Worm (Caenorhabditis elegans) whole organism, L1 larva: Measurements from ENCODE around the gene C50F4.8.

Experiments used
- aly-2 ChIP-seq: fragments of 150-350 bp; optimal IDR thresholded peaks from 2 replicates; lab custom pipeline; 2014; ENCODE audit warnings: missing biosample characterization, missing genetic modification characterization
- elt-2 ChIP-seq: sonication (generic microtip); optimal IDR thresholded peaks from 2 replicates; lab custom pipeline; 2016; ENCODE audit warnings: missing genetic modification characterization, mild to moderate bottlenecking, inconsistent platforms, missing compliant biosample characterization, missing genetic modification reagents
- grh-1 ChIP-seq: fragments of 200-800 bp; sonication (Bioruptor generic); IDR thresholded peaks from 2 replicates; pipeline ENCODE4 v1.3.6; 2022; ENCODE audit warnings: missing genetic modification reagents, missing genetic modification characterization, missing compliant biosample characterization
- lin-13 ChIP-seq: fragments of 150-350 bp; optimal IDR thresholded peaks from 2 replicates; lab custom pipeline; 2014; ENCODE audit warnings: missing biosample characterization, missing genetic modification reagents, missing genetic modification characterization
- nhr-11 ChIP-seq: fragments of 150-350 bp; optimal IDR thresholded peaks from 2 replicates; lab custom pipeline; 2014; ENCODE audit warnings: missing biosample characterization, missing genetic modification characterization
- ztf-4 ChIP-seq: fragments of 150-350 bp; optimal IDR thresholded peaks from 2 replicates; lab custom pipeline; 2014; ENCODE audit warnings: missing biosample characterization, missing genetic modification characterization

- no peak for TF ChIP-seq aly-2 (tag; lab: Kevin White, UChicago)
- no peak for TF ChIP-seq grh-1 (GFP tag; lab: Robert Waterston, UW)
- TF ChIP-seq elt-2 (tag; lab: Kevin White, UChicago) = no peak
- no peak for TF ChIP-seq ztf-4 (tag; lab: Kevin White, UChicago)
- TF ChIP-seq nhr-11 (tag; lab: Kevin White, UChicago) = no peak
- TF ChIP-seq lin-13 (GFP tag; lab: Kevin White, UChicago) = no peak
Measured at ce11 chrV:9471675-9472074, 47.0 kb downstream of the C50F4.8 start, which contains the start of gene flp-6.
